Worm (Caenorhabditis elegans) whole organism, young adult: ENCODE data around the gene gei-8.
A peak's percentile ranks its signal among the peaks of the same experiment; 100 is the strongest.

ENCODE experiments used
- D2030.7 ChIP-seq: fragments of 200-800 bp; sonication (Bioruptor generic); IDR thresholded peaks from 2 replicates; pipeline ENCODE4 v1.3.6; 2022; ENCODE audit warnings: missing genetic modification reagents, missing genetic modification characterization, missing compliant biosample characterization
- F37B4.10 ChIP-seq: fragments of 200-800 bp; sonication (Bioruptor generic); IDR thresholded peaks from 2 replicates; pipeline ENCODE4 v1.3.6; 2022; ENCODE audit warnings: missing genetic modification characterization, missing compliant biosample characterization
- F49E8.2 ChIP-seq: sonication (generic microtip); optimal IDR thresholded peaks from 3 replicates; lab custom pipeline; 2017; ENCODE audit warnings: missing genetic modification characterization, mild to moderate bottlenecking, missing compliant biosample characterization, antibody characterized with exemption, moderate library complexity; ENCODE audit not compliant: insufficient read depth
- F57C9.4 ChIP-seq: sonication (generic microtip); optimal IDR thresholded peaks from 2 replicates; lab custom pipeline; 2017; ENCODE audit warnings: mild to moderate bottlenecking, missing genetic modification characterization, missing compliant biosample characterization
- ama-1 ChIP-seq, 3 experiments: fragments of 150-350 bp in 1 of 3; sonication (generic microtip) in 2 of 3; optimal IDR thresholded peaks; 2 replicates each; lab custom pipeline; 2014 to 2018; ENCODE audit warnings: missing biosample characterization in 2 of 3, missing genetic modification characterization in 2 of 3, missing genetic modification reagents in 2 of 3
- aptf-3 ChIP-seq: fragments of 200-800 bp; sonication (Bioruptor generic); IDR thresholded peaks from 2 replicates; pipeline ENCODE4 v1.3.6; 2022; ENCODE audit warnings: missing genetic modification characterization, missing compliant biosample characterization
- atf-7 ChIP-seq: sonication (generic microtip); optimal IDR thresholded peaks from 2 replicates; lab custom pipeline; 2017; ENCODE audit warnings: mild to moderate bottlenecking, missing genetic modification characterization, missing compliant biosample characterization
- attf-5 ChIP-seq: fragments of 200-800 bp; sonication (Bioruptor generic); optimal IDR thresholded peaks from 2 replicates; lab custom pipeline; 2018; ENCODE audit warnings: mild to moderate bottlenecking, missing genetic modification characterization, missing compliant biosample characterization
- ceh-100 ChIP-seq: fragments of 200-800 bp; sonication (Bioruptor generic); IDR thresholded peaks from 2 replicates; pipeline ENCODE4 v1.3.6; 2022; ENCODE audit warnings: missing genetic modification reagents, missing genetic modification characterization, missing compliant biosample characterization
- ceh-91 ChIP-seq: fragments of 200-800 bp; sonication (Bioruptor generic); IDR thresholded peaks from 2 replicates; pipeline ENCODE4 v1.3.6; 2022; ENCODE audit warnings: missing genetic modification reagents, missing genetic modification characterization, missing compliant biosample characterization
- him-1 ChIP-seq: sonication (generic microtip); optimal IDR thresholded peaks from 2 replicates; lab custom pipeline; 2016; ENCODE audit warnings: missing genotype, missing genetic modification reagents, missing genetic modification characterization, missing compliant biosample characterization
- hlh-12 ChIP-seq: sonication (generic microtip); optimal IDR thresholded peaks from 2 replicates; lab custom pipeline; 2016; ENCODE audit warnings: missing genetic modification characterization, missing compliant biosample characterization
- hlh-26 ChIP-seq: fragments of 200-800 bp; sonication (Bioruptor generic); conservative IDR thresholded peaks from 2 replicates; pipeline ENCODE4 v1.3.6; 2022; ENCODE audit warnings: missing genetic modification reagents, missing genetic modification characterization, missing compliant biosample characterization
- hmg-1.2 ChIP-seq: fragments of 200-800 bp; sonication (Bioruptor generic); IDR thresholded peaks from 2 replicates; pipeline ENCODE4 v1.3.6; 2022; ENCODE audit warnings: missing genetic modification reagents, missing genetic modification characterization, missing compliant biosample characterization
- hsf-1 ChIP-seq: fragments of 200-800 bp; sonication (Bioruptor generic); IDR thresholded peaks from 2 replicates; pipeline ENCODE4 v1.3.6; 2022; ENCODE audit warnings: missing genetic modification reagents, missing genetic modification characterization, missing compliant biosample characterization
- let-607 ChIP-seq, 2 experiments: fragments of 200-800 bp in 1 of 2; sonication (Bioruptor generic) in 1 of 2; sonication (generic microtip) in 1 of 2; optimal IDR thresholded peaks; 2 replicates each; lab custom pipeline; 2016 to 2018; ENCODE audit warnings: mild to moderate bottlenecking in 2 of 2, missing compliant biosample characterization in 2 of 2, missing genetic modification characterization in 2 of 2, moderate library complexity in 2 of 2, missing genotype in 1 of 2
- lin-40 ChIP-seq: sonication (generic microtip); optimal IDR thresholded peaks from 2 replicates; lab custom pipeline; 2016; ENCODE audit warnings: missing genetic modification characterization, mild to moderate bottlenecking, missing compliant biosample characterization, missing genotype, missing genetic modification reagents
- lsy-27 ChIP-seq: sonication (generic microtip); optimal IDR thresholded peaks from 2 replicates; lab custom pipeline; 2017; ENCODE audit warnings: missing genetic modification characterization, mild to moderate bottlenecking, missing compliant biosample characterization, antibody characterized with exemption, missing genotype, borderline replicate concordance; ENCODE audit not compliant: insufficient read depth
- madf-3 ChIP-seq: fragments of 200-800 bp; sonication (Bioruptor generic); IDR thresholded peaks from 2 replicates; pipeline ENCODE4 v1.3.6; 2022; ENCODE audit warnings: missing genetic modification reagents, missing genetic modification characterization, missing compliant biosample characterization
- madf-8 ChIP-seq: fragments of 200-800 bp; sonication (Bioruptor generic); conservative IDR thresholded peaks from 2 replicates; pipeline ENCODE4 v1.3.6; 2022; ENCODE audit warnings: missing genetic modification reagents, missing genetic modification characterization, missing compliant biosample characterization
- mcd-1 ChIP-seq: fragments of 200-800 bp; sonication (Bioruptor generic); IDR thresholded peaks from 2 replicates; pipeline ENCODE4 v1.3.6; 2022; ENCODE audit warnings: missing genetic modification reagents, missing genetic modification characterization, missing compliant biosample characterization
- nfya-2 ChIP-seq: fragments of 200-800 bp; sonication (Bioruptor generic); IDR thresholded peaks from 2 replicates; pipeline ENCODE4 v1.3.6; 2022; ENCODE audit warnings: missing genetic modification reagents, missing genetic modification characterization, missing compliant biosample characterization
- nhr-179 ChIP-seq: sonication (generic microtip); optimal IDR thresholded peaks from 2 replicates; lab custom pipeline; 2016; ENCODE audit warnings: mild to moderate bottlenecking, missing genetic modification characterization, missing compliant biosample characterization
- nhr-80 ChIP-seq: sonication (generic microtip); optimal IDR thresholded peaks from 2 replicates; lab custom pipeline; 2016; ENCODE audit warnings: missing genetic modification characterization, missing compliant biosample characterization
- pbrm-1 ChIP-seq: fragments of 200-800 bp; sonication (Bioruptor generic); IDR thresholded peaks from 2 replicates; pipeline ENCODE4 v1.3.6; 2022; ENCODE audit warnings: missing genetic modification reagents, missing genetic modification characterization, missing compliant biosample characterization
- sea-2 ChIP-seq: fragments of 200-800 bp; sonication (Bioruptor generic); IDR thresholded peaks from 2 replicates; pipeline ENCODE4 v1.3.6; 2022; ENCODE audit warnings: missing genetic modification characterization, missing compliant biosample characterization
- tbp1 ChIP-seq: fragments of 200-800 bp; sonication (Bioruptor generic); optimal IDR thresholded peaks from 2 replicates; lab custom pipeline; 2018; ENCODE audit warnings: mild to moderate bottlenecking, missing genetic modification characterization, missing compliant biosample characterization
- ztf-22 ChIP-seq: fragments of 200-800 bp; sonication (Bioruptor generic); optimal IDR thresholded peaks from 2 replicates; lab custom pipeline; 2018; ENCODE audit warnings: mild to moderate bottlenecking, missing genetic modification characterization, moderate library complexity, missing compliant biosample characterization
- ztf-26 ChIP-seq: sonication (generic microtip); optimal IDR thresholded peaks from 2 replicates; lab custom pipeline; 2017; ENCODE audit warnings: missing genetic modification characterization, missing compliant biosample characterization
- ztf-6 ChIP-seq: fragments of 200-800 bp; sonication (Bioruptor generic); IDR thresholded peaks from 2 replicates; pipeline ENCODE4 v1.3.6; 2022; ENCODE audit warnings: missing genetic modification reagents, missing genetic modification characterization, missing compliant biosample characterization

The gei-8 gene

ce11 chrIII:8158140-8158786 lies 37.2 kb upstream of the gei-8 start, which contains the start of gene atg-13:
Gene atg-13 (minus strand): TSS chrIII:8158190.
- TF ChIP-seq let-607 (tag; optimal IDR thresholded peaks at IDR 0.05; lab: Kevin White, UChicago) (peak in 1 of 2 experiments; percentile 7), nhr-80 (tag; lab: Kevin White, UChicago) (peak; percentile 22), ceh-91 (peak; percentile 20; the same call in 1 of the 2 replicates), F37B4.10 (GFP tag; lab: Robert Waterston, UW) (no peak), attf-5 (GFP tag; lab: Kevin White, UChicago) (peak; percentile 13), ztf-22 (GFP tag; lab: Kevin White, UChicago) (no peak), D2030.7 (GFP tag; lab: Robert Waterston, UW) (no peak), aptf-3 (GFP tag; lab: Robert Waterston, UW) (no peak), hlh-12 (no peak), mcd-1 (GFP tag; lab: Robert Waterston, UW) (peak; percentile 39; the same call in 1 of the 2 replicates), him-1 (tag; lab: Kevin White, UChicago) (no peak), F49E8.2 (tag; lab: Kevin White, UChicago) (no peak), hmg-1.2 (GFP tag; lab: Robert Waterston, UW) (0 out of 2 replicates have a peak, but pooled peaks have one; percentile 18), ztf-6 (GFP tag; lab: Robert Waterston, UW) (no peak)

- TF ChIP-seq ceh-100 (GFP tag; lab: Robert Waterston, UW) (no peak), tbp1 (GFP tag; lab: Kevin White, UChicago) (no peak), atf-7 (tag; lab: Kevin White, UChicago) (no peak), ztf-26 (tag; lab: Kevin White, UChicago) (no peak)
Measured at ce11 chrIII:8155166-8155565, 34.1 kb upstream of the gei-8 start, which contains the start of gene D2007.1. Gene D2007.1 (plus strand): TSS chrIII:8155466.

ce11 chrIII:8154423-8154822 lies 33.4 kb upstream of the gei-8 start:
- TF ChIP-seq madf-3 (GFP tag; lab: Robert Waterston, UW) (no peak), nhr-80 (tag; lab: Kevin White, UChicago) (peak; percentile 38), let-607 (tag; optimal IDR thresholded peaks at IDR 0.05; lab: Kevin White, UChicago) (peak in 1 of 2 experiments; percentile 17)

- TF ChIP-seq hsf-1 (GFP tag; lab: Robert Waterston, UW) (no peak), atf-7 (tag; lab: Kevin White, UChicago) (no peak), sea-2 (GFP tag; lab: Robert Waterston, UW) (no peak), F49E8.2 (tag; lab: Kevin White, UChicago) (no peak), ama-1 (optimal IDR thresholded peaks at IDR 0.05; lab: Kevin White, UChicago) (no peak), ama-1 (GFP tag; optimal IDR thresholded peaks at IDR 0.05; lab: Kevin White, UChicago) (no peak), nhr-179 (tag; lab: Kevin White, UChicago) (no peak), lin-40 (tag; lab: Kevin White, UChicago) (no peak), pbrm-1 (no peak), lsy-27 (tag; lab: Kevin White, UChicago) (no peak), hlh-26 (GFP tag; lab: Robert Waterston, UW) (no peak), nfya-2 (no peak), F57C9.4 (tag; lab: Kevin White, UChicago) (no peak), madf-8 (no peak)
Measured at ce11 chrIII:8148751-8149150, 27.7 kb upstream of the gei-8 start, which contains the start of gene D2007.2. Gene D2007.2 (plus strand): TSS chrIII:8148963.
